Worm (Caenorhabditis elegans): ENCODE results near the gene C15C8.8.

DNA sequence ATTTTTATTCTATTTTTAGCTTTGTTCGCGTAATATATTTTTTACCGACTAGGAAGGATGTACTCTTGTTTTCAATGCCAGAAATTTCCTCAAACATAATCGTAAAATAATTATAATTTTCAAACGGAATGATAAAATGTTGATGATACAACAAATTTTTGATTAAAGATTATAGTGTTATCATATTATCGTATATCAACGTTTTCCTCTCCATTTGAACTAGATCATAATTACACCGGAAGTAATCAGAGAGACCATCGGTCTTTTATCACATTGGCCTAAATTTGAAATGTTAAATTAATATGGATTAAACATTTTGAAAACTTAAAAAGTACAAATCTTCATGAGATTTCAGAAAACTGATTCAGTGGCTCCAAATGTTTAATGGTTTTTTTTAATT is 19.6 kb downstream of the C15C8.8 start:
- no peak for TF ChIP-seq drap-1 (GFP tag; optimal IDR thresholded peaks at IDR 0.05)
- TF ChIP-seq snpc-4 (tag; optimal IDR thresholded peaks at IDR 0.05): no peak

All from whole organism, mixed stage, embryonic.